Worm (Caenorhabditis elegans): ENCODE measurements around the gene ZK1248.11.

Gene ZK1248.11

ce11 chrII:5852007-5852406 lies 23.6 kb upstream of the ZK1248.11 start, which contains the start of gene H41C03.2:
TSS of gene H41C03.2 (minus strand) at chrII:5852107.
- no peak for TF ChIP-seq ceh-30 (tag; optimal IDR thresholded peaks at IDR 0.05)
- TF ChIP-seq K02D7.2 (tag; optimal IDR thresholded peaks at IDR 0.05) = no peak
- TF ChIP-seq zip-5 (tag; optimal IDR thresholded peaks at IDR 0.05) = no peak
- no peak for TF ChIP-seq ahr-1 (tag; optimal IDR thresholded peaks at IDR 0.05)
- TF ChIP-seq ttx-3 (tag; optimal IDR thresholded peaks at IDR 0.05) = no peak
- no peak for TF ChIP-seq ets-4 (tag; optimal IDR thresholded peaks at IDR 0.05)
- TF ChIP-seq pag-3 (tag; optimal IDR thresholded peaks at IDR 0.05; ENCODE audit: borderline replicate concordance) = no peak
- no peak for TF ChIP-seq fkh-6 (tag; optimal IDR thresholded peaks at IDR 0.05)
- no peak for TF ChIP-seq mec-3 (tag; optimal IDR thresholded peaks at IDR 0.05; ENCODE audit: borderline replicate concordance)
- no peak for TF ChIP-seq ceh-2 (tag; optimal IDR thresholded peaks at IDR 0.05)
- no peak for TF ChIP-seq elt-2 (tag; optimal IDR thresholded peaks at IDR 0.05)
- TF ChIP-seq unc-86 (tag; optimal IDR thresholded peaks at IDR 0.05) = no peak

DNA sequence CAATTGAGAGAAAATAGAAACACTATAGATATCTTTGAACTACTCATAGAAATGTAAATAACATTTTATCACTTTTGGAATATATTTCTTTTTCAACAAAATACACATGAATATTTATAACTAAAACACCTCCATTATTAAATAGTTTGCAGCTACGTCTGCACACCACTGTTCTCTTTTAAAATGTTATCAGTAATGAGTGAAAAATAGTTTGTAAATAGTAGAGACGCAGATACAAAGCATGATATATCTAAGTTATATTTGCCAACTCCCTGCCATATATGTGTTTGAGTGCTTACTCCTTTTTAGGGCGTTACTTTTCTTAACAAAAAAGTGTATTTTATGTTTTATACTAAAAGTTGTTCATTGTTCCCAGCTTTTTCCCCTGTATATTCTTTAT lies 17.8 kb upstream of the ZK1248.11 start:
- TF ChIP-seq elt-2 (tag; optimal IDR thresholded peaks at IDR 0.05) = peak; percentile 58
- no peak for TF ChIP-seq ceh-22 (tag; optimal IDR thresholded peaks at IDR 0.05)
- TF ChIP-seq lim-6 (tag; optimal IDR thresholded peaks at IDR 0.05) = no peak
- no peak for TF ChIP-seq ceh-6 (GFP tag; optimal IDR thresholded peaks at IDR 0.05)
- TF ChIP-seq ceh-48 (tag; optimal IDR thresholded peaks at IDR 0.05) = no peak

- TF ChIP-seq ceh-2 (tag; optimal IDR thresholded peaks at IDR 0.05) = no peak
- no peak for TF ChIP-seq pqm-1 (tag; optimal IDR thresholded peaks at IDR 0.05)
Observed at ce11 chrII:5845441-5845840, 17.1 kb upstream of the ZK1248.11 start, which contains the start of the genes ZK1248.17 and H41C03.3. TSS of gene ZK1248.17 (minus strand) at chrII:5845541. TSS of gene H41C03.3 (plus strand) at chrII:5845777.

DNA sequence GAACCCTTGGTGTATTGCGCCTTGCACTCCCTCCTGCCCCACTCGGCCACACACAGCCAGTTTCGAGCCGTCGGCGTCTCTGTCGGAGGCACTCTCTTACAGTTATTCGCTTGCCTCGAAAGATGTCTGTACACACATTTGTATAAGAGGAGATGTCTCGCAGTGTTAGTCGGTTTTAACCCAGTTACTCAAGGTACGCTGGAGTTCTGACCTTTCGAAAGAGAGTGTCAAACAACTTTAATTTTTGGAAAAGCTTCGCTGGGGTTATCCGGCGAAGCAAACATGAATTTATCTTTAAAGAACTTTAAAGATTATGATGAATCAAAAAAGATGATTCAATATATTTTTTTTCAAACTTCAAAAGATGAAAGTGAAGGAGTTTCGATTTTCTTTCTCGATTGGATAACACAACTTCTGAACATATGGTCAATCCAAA lies 16.3 kb upstream of the ZK1248.11 start:
- no peak for TF ChIP-seq pha-4 (tag; optimal IDR thresholded peaks at IDR 0.05)
- TF ChIP-seq zip-5 (tag; optimal IDR thresholded peaks at IDR 0.05) = peak; percentile 32
- peak; percentile 83 for TF ChIP-seq unc-86 (tag; optimal IDR thresholded peaks at IDR 0.05)
- peak; percentile 95 for TF ChIP-seq ceh-31 (tag; optimal IDR thresholded peaks at IDR 0.05)
- TF ChIP-seq ceh-24 (tag; optimal IDR thresholded peaks at IDR 0.05) = peak; percentile 68
- TF ChIP-seq C38D4.7 (GFP tag; optimal IDR thresholded peaks at IDR 0.05) = peak; percentile 59
- peak; percentile 83 for TF ChIP-seq ztf-16 (tag; optimal IDR thresholded peaks at IDR 0.05)
- peak; percentile 70 for TF ChIP-seq pag-3 (tag; optimal IDR thresholded peaks at IDR 0.05; ENCODE audit: borderline replicate concordance)
- peak; percentile 91 for TF ChIP-seq pax-1 (tag; optimal IDR thresholded peaks at IDR 0.05)
- peak; percentile 76 for TF ChIP-seq hlh-8 (tag; optimal IDR thresholded peaks at IDR 0.05)
- TF ChIP-seq pat-9 (tag; optimal IDR thresholded peaks at IDR 0.05) = peak; percentile 83
- TF ChIP-seq T23F11.4 (GFP tag; optimal IDR thresholded peaks at IDR 0.05) = peak; percentile 87
- TF ChIP-seq sdc-2 (tag; optimal IDR thresholded peaks at IDR 0.05) = peak; percentile 74
- TF ChIP-seq Y22D7AL.16 (tag; optimal IDR thresholded peaks at IDR 0.05) = peak; percentile 57
- TF ChIP-seq C08G9.2 (tag; optimal IDR thresholded peaks at IDR 0.05) = peak; percentile 82
- TF ChIP-seq elt-4 (tag; optimal IDR thresholded peaks at IDR 0.05) = no peak
- peak; percentile 86 for TF ChIP-seq rnt-1 (tag; optimal IDR thresholded peaks at IDR 0.05)
- peak; percentile 41 for TF ChIP-seq ceh-48 (tag; optimal IDR thresholded peaks at IDR 0.05)
- TF ChIP-seq ahr-1 (tag; optimal IDR thresholded peaks at IDR 0.05) = peak; percentile 46
- TF ChIP-seq sox-4 (tag; optimal IDR thresholded peaks at IDR 0.05) = peak; percentile 81
- TF ChIP-seq ceh-9 (tag; optimal IDR thresholded peaks at IDR 0.05) = no peak
- peak; percentile 85 for TF ChIP-seq syd-9 (tag; optimal IDR thresholded peaks at IDR 0.05)
- peak; percentile 68 for TF ChIP-seq eyg-1 (tag; optimal IDR thresholded peaks at IDR 0.05)
- peak; percentile 44 for TF ChIP-seq tbx-7 (tag; optimal IDR thresholded peaks at IDR 0.05)
- peak; percentile 99 for TF ChIP-seq unc-42 (tag; optimal IDR thresholded peaks at IDR 0.05)
- TF ChIP-seq fkh-6 (tag; optimal IDR thresholded peaks at IDR 0.05) = peak; percentile 72
- TF ChIP-seq hlh-15 (tag; optimal IDR thresholded peaks at IDR 0.05) = peak; percentile 65
- peak; percentile 53 for TF ChIP-seq ceh-6 (GFP tag; optimal IDR thresholded peaks at IDR 0.05)
- TF ChIP-seq ceh-2 (tag; optimal IDR thresholded peaks at IDR 0.05) = peak; percentile 82
- peak; percentile 100 for TF ChIP-seq ama-1 (optimal IDR thresholded peaks at IDR 0.05)
- TF ChIP-seq nfya-1 (tag; optimal IDR thresholded peaks at IDR 0.05) = peak; percentile 92
- peak; percentile 65 for TF ChIP-seq hlh-6 (tag; optimal IDR thresholded peaks at IDR 0.05)
- TF ChIP-seq mec-3 (tag; optimal IDR thresholded peaks at IDR 0.05; ENCODE audit: borderline replicate concordance) = peak; percentile 59
- TF ChIP-seq unc-3 (GFP tag; conservative IDR thresholded peaks at IDR 0.05) = peak; percentile 53; the same call in 1 of the 2 replicates
- TF ChIP-seq unc-3 (tag; optimal IDR thresholded peaks at IDR 0.05) = peak; percentile 85
- TF ChIP-seq hlh-30 (tag; optimal IDR thresholded peaks at IDR 0.05; ENCODE audit: insufficient read depth) = peak; percentile 60
- TF ChIP-seq madf-2 (tag; optimal IDR thresholded peaks at IDR 0.05) = peak; percentile 81
- TF ChIP-seq che-1 (tag; optimal IDR thresholded peaks at IDR 0.05) = peak; percentile 66

Data from whole organism, late embryonic.